Worm (Caenorhabditis elegans): ENCODE results near the gene F22E12.1.

DNA sequence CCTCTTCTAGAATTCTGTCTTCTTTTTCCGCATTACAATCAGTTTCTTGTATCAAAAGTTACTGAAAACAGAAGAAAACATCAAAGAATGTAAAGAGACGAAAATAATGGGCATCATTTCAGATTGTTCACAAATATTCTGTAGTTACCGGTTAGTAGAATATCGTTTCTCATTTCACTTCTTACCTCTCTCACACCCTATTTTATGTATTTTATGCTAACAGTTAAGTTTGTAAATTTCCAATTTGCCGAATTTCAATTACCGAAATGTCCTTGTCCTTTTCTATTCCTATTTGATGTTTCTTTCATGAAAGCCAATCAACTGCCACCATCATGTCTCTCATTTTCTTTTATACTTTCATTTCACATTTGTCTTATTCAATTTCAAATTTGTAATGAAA lies 33.6 kb downstream of the F22E12.1 start:
- TF ChIP-seq scrt-1 (GFP tag; IDR thresholded peaks at IDR 0.05): no peak
- TF ChIP-seq ama-1 (optimal IDR thresholded peaks at IDR 0.05): no peak
- TF ChIP-seq hnd-1 (tag; optimal IDR thresholded peaks at IDR 0.05): no peak
- TF ChIP-seq ets-7 (tag; optimal IDR thresholded peaks at IDR 0.05): no peak
- TF ChIP-seq pes-1 (GFP tag; IDR thresholded peaks at IDR 0.05): no peak
- no peak for TF ChIP-seq ceh-36 (tag; optimal IDR thresholded peaks at IDR 0.05)
- TF ChIP-seq ceh-13 (GFP tag; optimal IDR thresholded peaks at IDR 0.05): no peak
- no peak for TF ChIP-seq sea-1 (GFP tag; conservative IDR thresholded peaks at IDR 0.05)
- no peak for TF ChIP-seq tra-4 (tag; optimal IDR thresholded peaks at IDR 0.05)
- TF ChIP-seq flt-1 (GFP tag; IDR thresholded peaks at IDR 0.05): no peak
- no peak for TF ChIP-seq B0310.2 (tag; optimal IDR thresholded peaks at IDR 0.05)
- TF ChIP-seq tbx-37 (GFP tag; conservative IDR thresholded peaks at IDR 0.05): no peak
- TF ChIP-seq hmg-4 (GFP tag; optimal IDR thresholded peaks at IDR 0.05): no peak
- no peak for TF ChIP-seq tbx-11 (GFP tag; IDR thresholded peaks at IDR 0.05)

Measured in whole organism, early embryonic.